3 worm cellular contexts compared by ENCODE assay signal in genomic region chrIII:11694975-11695374, ce11.
TF ChIP-seq lines count a peak whose summit lies in the region.

TSS of gene Y41C4A.22 (plus strand) at chrIII:11695275.

TF ChIP-seq in whole organism, L1 larva, 84 proteins besides CTCF, POLR2A, EP300 and RAD21:
- TF ChIP-seq grh-1 (GFP tag; IDR thresholded peaks at IDR 0.05; lab: Robert Waterston, UW) (peak; percentile 26; the same call in 1 of the 2 replicates), hlh-4 (tag; optimal IDR thresholded peaks at IDR 0.05; lab: Kevin White, UChicago) (no peak), nhr-20 (tag; optimal IDR thresholded peaks at IDR 0.05; lab: Kevin White, UChicago) (no peak), nhr-11 (tag; optimal IDR thresholded peaks at IDR 0.05; lab: Kevin White, UChicago) (no peak), ceh-82 (tag; optimal IDR thresholded peaks at IDR 0.05; lab: Kevin White, UChicago) (no peak), nhr-71 (tag; optimal IDR thresholded peaks at IDR 0.05; lab: Kevin White, UChicago) (peak; percentile 14), nhr-237 (tag; optimal IDR thresholded peaks at IDR 0.05; lab: Kevin White, UChicago) (no peak), pag-3 (tag; optimal IDR thresholded peaks at IDR 0.05; lab: Kevin White, UChicago; ENCODE audit: borderline replicate concordance, insufficient read depth) (no peak), mab-9 (GFP tag; IDR thresholded peaks at IDR 0.05; lab: Robert Waterston, UW) (no peak), nhr-47 (tag; optimal IDR thresholded peaks at IDR 0.05; lab: Kevin White, UChicago) (peak; percentile 7), hpl-2 (GFP tag; optimal IDR thresholded peaks at IDR 0.05; lab: Kevin White, UChicago) (no peak), alr-1 (tag; optimal IDR thresholded peaks at IDR 0.05; lab: Kevin White, UChicago; ENCODE audit: borderline replicate concordance) (no peak), fkh-8 (tag; optimal IDR thresholded peaks at IDR 0.05; lab: Kevin White, UChicago) (peak; percentile 50), ets-5 (GFP tag; IDR thresholded peaks at IDR 0.05; lab: Robert Waterston, UW) (no peak), fos-1 (tag; optimal IDR thresholded peaks at IDR 0.05; lab: Kevin White, UChicago) (no peak), ceh-90 (tag; optimal IDR thresholded peaks at IDR 0.05; lab: Kevin White, UChicago) (no peak), ceh-63 (GFP tag; optimal IDR thresholded peaks at IDR 0.05; lab: Kevin White, UChicago) (no peak), jun-1 (tag; optimal IDR thresholded peaks at IDR 0.05; lab: Kevin White, UChicago) (no peak), lin-14 (GFP tag; optimal IDR thresholded peaks at IDR 0.05; lab: Kevin White, UChicago) (no peak)
TF ChIP-seq in whole organism, L1 larva: peak in this region for 4.

TF ChIP-seq in whole organism, L4 larva, 104 proteins besides CTCF, POLR2A, EP300 and RAD21:
- TF ChIP-seq hlh-11 (tag; optimal IDR thresholded peaks at IDR 0.05; lab: Kevin White, UChicago) (no peak), jun-1 (tag; optimal IDR thresholded peaks at IDR 0.05; lab: Kevin White, UChicago) (no peak), mes-2 (tag; optimal IDR thresholded peaks at IDR 0.05; lab: Kevin White, UChicago; ENCODE audit: poor library complexity, severe bottlenecking) (peak; percentile 12), lin-38 (GFP tag; IDR thresholded peaks at IDR 0.05; lab: Robert Waterston, UW) (no peak), pqm-1 (tag; optimal IDR thresholded peaks at IDR 0.05; lab: Kevin White, UChicago) (no peak), ZK337.2 (GFP tag; IDR thresholded peaks at IDR 0.05; lab: Robert Waterston, UW) (0 out of 2 replicates have a peak, but pooled peaks have one; percentile 3), daf-12 (tag; optimal IDR thresholded peaks at IDR 0.05; lab: Kevin White, UChicago) (no peak), nhr-111 (GFP tag; optimal IDR thresholded peaks at IDR 0.05; lab: Kevin White, UChicago) (no peak), arid-1 (GFP tag; conservative IDR thresholded peaks at IDR 0.05; lab: Robert Waterston, UW) (no peak), mxl-3 (GFP tag; optimal IDR thresholded peaks at IDR 0.05; lab: Kevin White, UChicago) (no peak), mep-1 (tag; optimal IDR thresholded peaks at IDR 0.05; lab: Kevin White, UChicago) (no peak), nhr-11 (tag; optimal IDR thresholded peaks at IDR 0.05; lab: Kevin White, UChicago) (no peak)

TF ChIP-seq in whole organism, young adult, 124 proteins besides CTCF, POLR2A, EP300 and RAD21:
- TF ChIP-seq snpc-4 (GFP tag; optimal IDR thresholded peaks at IDR 0.05; lab: Kevin White, UChicago), result no peak
- TF ChIP-seq snpc-4 (tag; optimal IDR thresholded peaks at IDR 0.05; lab: Kevin White, UChicago), result no peak
- no peak for TF ChIP-seq ama-1 (optimal IDR thresholded peaks at IDR 0.05; lab: Kevin White, UChicago)
- TF ChIP-seq ama-1 (GFP tag; optimal IDR thresholded peaks at IDR 0.05; lab: Kevin White, UChicago), result no peak
- 0 out of 2 replicates have a peak, but pooled peaks have one; percentile 18 for TF ChIP-seq attf-6 (GFP tag; IDR thresholded peaks at IDR 0.05; lab: Robert Waterston, UW)
TF ChIP-seq in whole organism, young adult: peak in this region for 1.
